Worm (Caenorhabditis elegans) whole organism, midembryonic: ENCODE measurements around the gene srg-17.

Experiments
- cog-1 ChIP-seq: sonication (generic microtip); optimal IDR thresholded peaks from 2 replicates; lab custom pipeline; 2016; ENCODE audit warnings: missing genetic modification characterization, missing compliant biosample characterization
- flt-1 ChIP-seq: fragments of 200-800 bp; sonication (Bioruptor generic); IDR thresholded peaks from 2 replicates; pipeline ENCODE4 v1.3.6; 2022; ENCODE audit warnings: missing genetic modification characterization, missing compliant biosample characterization
- klf-2 ChIP-seq: fragments of 200-800 bp; sonication (Bioruptor generic); conservative IDR thresholded peaks from 2 replicates; pipeline ENCODE4 v1.3.6; 2022; ENCODE audit warnings: missing genetic modification reagents, missing genetic modification characterization, missing compliant biosample characterization
- ref-1 ChIP-seq: fragments of 200-800 bp; sonication (Bioruptor generic); conservative IDR thresholded peaks from 2 replicates; pipeline ENCODE4 v1.3.6; 2022; ENCODE audit warnings: missing genetic modification reagents, missing genetic modification characterization, missing compliant biosample characterization
- tab-1 ChIP-seq: fragments of 200-800 bp; sonication (Bioruptor generic); IDR thresholded peaks from 2 replicates; pipeline ENCODE4 v1.3.6; 2022; ENCODE audit warnings: missing genetic modification characterization, missing compliant biosample characterization
- ztf-23 ChIP-seq: fragments of 200-800 bp; sonication (Bioruptor generic); IDR thresholded peaks from 2 replicates; pipeline ENCODE4 v1.3.6; 2022; ENCODE audit warnings: missing genetic modification reagents, missing genetic modification characterization, missing compliant biosample characterization
- ztf-29 ChIP-seq: fragments of 200-800 bp; sonication (Bioruptor generic); IDR thresholded peaks from 2 replicates; pipeline ENCODE4 v1.3.6; 2022; ENCODE audit warnings: missing genetic modification reagents, missing genetic modification characterization, missing compliant biosample characterization

DNA sequence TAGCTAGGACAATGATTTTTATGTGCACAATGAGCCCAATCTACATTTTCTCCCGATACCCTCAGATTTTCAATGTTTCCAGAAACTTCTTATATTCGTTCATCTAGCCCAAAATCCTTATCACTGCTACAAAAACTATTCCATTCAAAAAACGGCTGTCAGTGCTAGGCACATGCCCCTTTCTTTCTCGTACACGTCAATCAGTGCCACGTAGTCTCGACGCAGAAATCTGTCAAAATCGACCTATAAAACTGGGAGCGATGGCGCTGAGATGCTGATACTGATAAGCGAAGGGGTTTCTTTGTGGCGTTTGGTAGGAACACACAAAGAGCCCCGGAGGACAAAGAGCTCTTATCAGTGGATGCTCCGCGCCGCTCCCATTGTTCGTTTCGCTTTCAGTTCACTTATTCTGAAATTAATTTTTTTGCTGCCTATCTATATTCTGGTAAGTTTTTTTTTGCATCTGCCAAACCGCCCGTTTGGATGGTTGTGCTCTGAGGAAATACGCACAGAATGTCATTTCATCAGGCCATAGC is 45.4 kb downstream of the srg-17 start, which contains the start of gene srh-70:
- TF ChIP-seq flt-1 (no peak), ztf-29 (no peak), tab-1 (GFP tag; lab: Robert Waterston, UW) (no peak), cog-1 (tag; lab: Kevin White, UChicago) (no peak), ref-1 (GFP tag; lab: Robert Waterston, UW) (no peak), klf-2 (GFP tag; lab: Robert Waterston, UW) (no peak), ztf-23 (GFP tag; lab: Robert Waterston, UW) (no peak)
